Worm (Caenorhabditis elegans) whole organism, late embryonic: Measurements from ENCODE around the gene srw-42.

ENCODE experiments used
- C38D4.7 ChIP-seq: fragments of 200-800 bp; sonication (Bioruptor generic); optimal IDR thresholded peaks from 2 replicates; lab custom pipeline; 2018; ENCODE audit warnings: mild to moderate bottlenecking, missing genetic modification characterization, moderate library complexity, missing compliant biosample characterization
- ama-1 ChIP-seq: fragments of 150-350 bp; optimal IDR thresholded peaks from 2 replicates; lab custom pipeline; 2014
- ets-4 ChIP-seq: sonication (generic microtip); optimal IDR thresholded peaks from 2 replicates; lab custom pipeline; 2016; ENCODE audit warnings: missing genetic modification characterization, missing compliant biosample characterization
- fkh-10 ChIP-seq: fragments of 150-350 bp; optimal IDR thresholded peaks from 2 replicates; lab custom pipeline; 2014; ENCODE audit warnings: missing biosample characterization, missing genetic modification reagents, missing genetic modification characterization
- rnt-1 ChIP-seq: sonication (generic microtip); optimal IDR thresholded peaks from 2 replicates; lab custom pipeline; 2016; ENCODE audit warnings: missing genetic modification characterization, missing compliant biosample characterization
- sox-4 ChIP-seq: sonication (generic microtip); optimal IDR thresholded peaks from 2 replicates; lab custom pipeline; 2017; ENCODE audit warnings: mild to moderate bottlenecking, missing genetic modification characterization, inconsistent platforms, missing compliant biosample characterization

DNA sequence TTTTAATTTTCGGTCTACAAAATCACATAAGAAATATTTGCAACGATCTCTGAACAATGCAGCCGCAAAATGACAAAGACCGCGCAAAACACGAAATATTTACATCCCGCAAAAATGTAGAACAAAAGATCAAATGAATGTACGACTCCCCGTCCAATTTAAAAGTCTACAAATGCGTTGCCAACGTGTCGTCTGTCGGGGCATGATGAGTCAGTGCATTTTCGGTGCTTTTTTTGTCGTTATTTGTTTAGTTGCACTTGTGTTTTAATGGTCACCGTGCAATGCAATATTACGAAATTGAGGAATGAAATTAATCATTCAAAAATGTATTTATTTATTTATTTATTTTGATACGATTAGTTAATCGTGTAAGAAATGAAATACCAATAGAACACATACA, 30.9 kb upstream of the srw-42 start:
- TF ChIP-seq C38D4.7 (no peak), sox-4 (tag; lab: Kevin White, UChicago) (no peak), ama-1 (lab: Kevin White, UChicago) (no peak), rnt-1 (tag; lab: Kevin White, UChicago) (no peak), fkh-10 (GFP tag; lab: Kevin White, UChicago) (no peak), ets-4 (tag; lab: Kevin White, UChicago) (no peak)
